Worm (Caenorhabditis elegans) whole organism, L2 larva: ENCODE measurements around the gene K05D4.9.

Experiments used
- ceh-16 ChIP-seq: fragments of 150-350 bp; optimal IDR thresholded peaks from 2 replicates; lab custom pipeline; 2014; ENCODE audit warnings: missing biosample characterization, missing genetic modification characterization
- dmd-4 ChIP-seq: sonication (generic microtip); optimal IDR thresholded peaks from 2 replicates; lab custom pipeline; 2017; ENCODE audit warnings: missing biosample characterization, missing genetic modification characterization
- elt-1 ChIP-seq: fragments of 150-350 bp; optimal IDR thresholded peaks from 2 replicates; lab custom pipeline; 2014; ENCODE audit warnings: missing biosample characterization, missing genetic modification characterization
- mab-5 ChIP-seq: fragments of 150-350 bp; optimal IDR thresholded peaks from 2 replicates; lab custom pipeline; 2014; ENCODE audit warnings: missing biosample characterization, missing genetic modification characterization
- mdl-1 ChIP-seq, 2 experiments: fragments of 150-350 bp in 1 of 2; sonication (generic microtip) in 1 of 2; optimal IDR thresholded peaks; 2 replicates each; lab custom pipeline; 2017; ENCODE audit warnings: missing biosample characterization in 2 of 2, missing genetic modification characterization in 2 of 2
- nhr-12 ChIP-seq: fragments of 150-350 bp; optimal IDR thresholded peaks from 2 replicates; lab custom pipeline; 2014; ENCODE audit warnings: missing biosample characterization, missing genetic modification characterization
- nhr-237 ChIP-seq: fragments of 150-350 bp; optimal IDR thresholded peaks from 2 replicates; lab custom pipeline; 2014; ENCODE audit warnings: missing biosample characterization, missing genetic modification characterization
- nhr-25 ChIP-seq: fragments of 150-350 bp; sonication (generic microtip); optimal IDR thresholded peaks from 3 replicates; lab custom pipeline; 2014; ENCODE audit warnings: missing biosample characterization, missing genetic modification characterization
- nhr-77 ChIP-seq: fragments of 150-350 bp; optimal IDR thresholded peaks from 2 replicates; lab custom pipeline; 2014; ENCODE audit warnings: missing biosample characterization, missing genetic modification characterization
- snpc-4 ChIP-seq: fragments of 150-350 bp; optimal IDR thresholded peaks from 2 replicates; lab custom pipeline; 2014; ENCODE audit warnings: missing biosample characterization, missing genetic modification characterization
- unc-62 ChIP-seq: fragments of 150-350 bp; optimal IDR thresholded peaks from 2 replicates; lab custom pipeline; 2014; ENCODE audit warnings: missing biosample characterization, missing genetic modification reagents, missing genetic modification characterization

DNA sequence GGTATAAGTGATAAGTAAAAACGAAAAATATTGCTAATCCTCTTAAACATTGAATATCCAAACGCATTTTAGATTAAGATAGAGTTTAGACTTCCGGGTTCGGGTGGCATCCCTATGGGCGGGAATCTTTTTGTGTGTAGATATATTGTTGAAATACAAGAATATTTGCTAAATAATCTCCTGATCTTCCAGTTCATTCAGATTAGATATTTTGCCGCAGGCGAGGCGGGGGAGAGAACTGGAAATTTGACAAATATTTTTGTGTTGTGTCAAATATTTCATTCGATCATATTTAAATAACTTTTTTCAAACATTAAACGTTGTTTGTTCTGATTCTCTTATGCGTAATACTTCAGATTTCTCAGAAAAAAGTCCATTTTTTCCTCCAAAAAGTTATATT lies 38.2 kb upstream of the K05D4.9 start, which contains the start of gene oac-15:
- TF ChIP-seq elt-1 (tag; lab: Kevin White, UChicago) (no peak), nhr-77 (tag; lab: Kevin White, UChicago) (no peak), mab-5 (no peak), nhr-237 (tag; lab: Kevin White, UChicago) (no peak), snpc-4 (tag; lab: Kevin White, UChicago) (no peak), ceh-16 (tag; lab: Kevin White, UChicago) (no peak), nhr-25 (no peak), unc-62 (GFP tag; lab: Kevin White, UChicago) (no peak), dmd-4 (no peak), nhr-12 (tag; lab: Kevin White, UChicago) (no peak), mdl-1 (tag; optimal IDR thresholded peaks at IDR 0.05; lab: Kevin White, UChicago) (no peak)
